Fruit fly (Drosophila melanogaster) whole organism, prepupa: Measurements from ENCODE around the gene DnaJ-1.

Experiments used
- CG10631 ChIP-seq: fragments of 200-800 bp; sonication (Bioruptor generic); optimal IDR thresholded peaks from 2 replicates; lab custom pipeline; 2016; ENCODE audit warnings: missing biosample characterization, missing genetic modification characterization
- Eip78C ChIP-seq: fragments of 200-800 bp; sonication (Bioruptor generic); peaks from one replicate; lab custom pipeline; 2016; ENCODE audit warnings: missing biosample characterization, missing genetic modification characterization
- Hr39 ChIP-seq: fragments of 200-800 bp; sonication (Bioruptor generic); optimal IDR thresholded peaks from 2 replicates; lab custom pipeline; 2016; ENCODE audit warnings: missing biosample characterization, missing genetic modification characterization

- no peak for TF ChIP-seq Hr39
- TF ChIP-seq Eip78C (GFP tag; lab: Kevin White, UChicago), result no peak
- no peak for TF ChIP-seq CG10631 (GFP tag; lab: Kevin White, UChicago)
These were observed 27.8 kb upstream of the DnaJ-1 start, which contains the start of the genes Myt1, PGRP-LD and Pmi for dm6 chr3L:5779476-5780401.
